Worm (Caenorhabditis elegans) whole organism, early embryonic: ENCODE measurements around the gene F36H9.4.

Experiments used
- B0310.2 ChIP-seq: sonication (generic microtip); optimal IDR thresholded peaks from 2 replicates; lab custom pipeline; 2016; ENCODE audit warnings: mild to moderate bottlenecking, missing genetic modification characterization, missing compliant biosample characterization
- F13C5.2 ChIP-seq: sonication (generic microtip); optimal IDR thresholded peaks from 2 replicates; lab custom pipeline; 2017; ENCODE audit warnings: mild to moderate bottlenecking, missing genetic modification characterization, inconsistent platforms, missing compliant biosample characterization
- ama-1 ChIP-seq: fragments of 150-350 bp; optimal IDR thresholded peaks from 2 replicates; lab custom pipeline; 2014
- ceh-13 ChIP-seq: fragments of 200-800 bp; sonication (Bioruptor generic); optimal IDR thresholded peaks from 2 replicates; lab custom pipeline; 2018; ENCODE audit warnings: mild to moderate bottlenecking, missing genetic modification characterization, missing compliant biosample characterization
- ceh-36 ChIP-seq: sonication (generic microtip); optimal IDR thresholded peaks from 2 replicates; lab custom pipeline; 2016; ENCODE audit warnings: missing genetic modification characterization, inconsistent platforms, missing compliant biosample characterization
- ets-7 ChIP-seq: sonication (generic microtip); optimal IDR thresholded peaks from 2 replicates; lab custom pipeline; 2016; ENCODE audit warnings: missing genotype, missing genetic modification characterization, missing compliant biosample characterization
- flt-1 ChIP-seq: fragments of 200-800 bp; sonication (Bioruptor generic); IDR thresholded peaks from 2 replicates; pipeline ENCODE4 v1.3.6; 2022; ENCODE audit warnings: missing genetic modification characterization, missing compliant biosample characterization
- pes-1 ChIP-seq: fragments of 200-800 bp; sonication (Bioruptor generic); IDR thresholded peaks from 2 replicates; pipeline ENCODE4 v1.3.6; 2022; ENCODE audit warnings: missing genetic modification reagents, missing genetic modification characterization, missing compliant biosample characterization
- tra-4 ChIP-seq: sonication (generic microtip); optimal IDR thresholded peaks from 2 replicates; lab custom pipeline; 2017; ENCODE audit warnings: missing genetic modification characterization, missing compliant biosample characterization

F36H9.4 gene

DNA sequence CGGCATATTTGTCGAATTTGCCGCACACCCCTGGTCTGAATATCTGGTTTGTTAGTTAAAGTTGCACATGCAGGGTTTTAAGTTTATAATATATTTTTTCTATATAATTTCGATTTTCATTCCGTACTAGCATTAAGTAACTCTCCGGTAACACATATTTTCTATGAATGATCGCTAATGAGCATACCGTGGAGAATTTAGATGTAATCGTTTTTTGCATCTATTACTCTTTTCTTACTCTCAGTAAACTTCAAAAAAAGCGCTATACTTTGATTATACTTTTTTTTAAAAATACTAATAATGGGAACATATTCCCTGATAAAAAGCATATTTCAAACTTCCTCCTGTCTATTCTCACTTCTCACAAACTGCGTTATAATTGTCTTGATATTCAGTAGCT lies 44.5 kb downstream of the F36H9.4 start, which contains the start of gene str-160:
Gene str-160 (plus strand): TSS at position 301 of the 400 bp plus-strand sequence.
- TF ChIP-seq B0310.2 (tag; lab: Kevin White, UChicago) (no peak), flt-1 (GFP tag; lab: Robert Waterston, UW) (no peak)

DNA sequence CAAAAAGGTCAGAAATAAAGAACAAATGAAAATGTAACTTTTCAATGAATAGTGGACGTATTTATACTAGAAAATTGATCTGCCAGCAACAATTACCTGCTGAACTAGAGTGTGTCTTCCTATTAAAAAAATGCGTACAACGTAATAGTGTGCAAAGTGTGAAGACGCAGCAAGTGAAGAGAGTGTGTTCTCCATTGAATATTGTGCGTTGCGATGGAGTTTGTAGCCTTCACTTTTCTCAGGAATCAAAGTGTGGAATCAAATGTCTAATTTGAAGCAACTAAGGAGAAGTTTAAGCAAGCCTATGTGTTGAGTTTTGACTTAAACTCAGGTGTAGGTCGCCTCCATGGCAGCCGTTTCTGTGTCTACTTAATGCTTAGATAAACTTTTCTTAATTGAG lies 47.1 kb downstream of the F36H9.4 start, which contains the start of gene gst-21:
Gene gst-21 (minus strand): TSS at position 101 of the 400 bp plus-strand sequence.
- TF ChIP-seq ceh-13 (GFP tag; lab: Kevin White, UChicago) = no peak
- TF ChIP-seq ama-1 (lab: Kevin White, UChicago) = no peak
- TF ChIP-seq ceh-36 (tag; lab: Kevin White, UChicago) = no peak
- no peak for TF ChIP-seq pes-1 (GFP tag; lab: Robert Waterston, UW)
- no peak for TF ChIP-seq ets-7 (tag; lab: Kevin White, UChicago)
- no peak for TF ChIP-seq tra-4 (tag; lab: Kevin White, UChicago)
- TF ChIP-seq F13C5.2 = no peak
